Fruit fly (Drosophila melanogaster): ENCODE results near the gene CG7131.
A peak's percentile ranks its signal among the peaks of the same experiment; 100 is the strongest.

The CG7131 gene

DNA sequence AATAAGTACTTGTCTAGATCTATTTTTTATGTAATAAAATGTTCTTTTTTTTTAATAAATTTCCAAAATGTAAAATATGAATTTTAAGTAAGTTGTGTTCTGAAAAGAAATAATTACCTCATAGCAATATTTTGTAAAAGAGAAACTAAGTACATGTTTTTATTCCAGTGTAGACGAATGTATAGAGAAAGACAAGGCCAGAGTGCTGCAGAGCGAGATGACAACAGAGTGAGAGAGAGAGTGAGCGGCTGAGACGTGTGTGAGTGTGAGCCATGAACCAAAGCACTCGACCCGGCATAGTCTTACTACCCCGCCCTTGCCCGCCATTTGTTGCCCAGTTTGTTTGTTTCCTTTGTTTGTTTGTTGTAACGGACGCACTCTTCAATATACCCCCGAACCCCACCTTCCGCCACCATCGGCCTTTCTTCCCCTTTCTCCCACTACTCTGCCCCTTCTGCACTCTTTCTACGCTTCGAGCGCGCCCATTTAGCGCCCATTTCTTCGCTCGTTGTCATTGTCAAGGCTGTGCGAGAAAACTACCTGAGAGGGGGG is 22.9 kb upstream of the CG7131 start (continued):
- TF ChIP-seq Dref (GFP tag; IDR thresholded peaks at IDR 0.05), result no peak
- TF ChIP-seq Nf-YA (GFP tag; IDR thresholded peaks at IDR 0.05), result 0 out of 2 replicates have a peak, but pooled peaks have one; percentile 45
- peak; percentile 4 for TF ChIP-seq CG9797 (GFP tag; optimal IDR thresholded peaks at IDR 0.05)
- TF ChIP-seq seq (GFP tag; IDR thresholded peaks at IDR 0.05), result peak; percentile 64; the same call in 1 of the 2 replicates
- no peak for TF ChIP-seq bowl (GFP tag; IDR thresholded peaks at IDR 0.05)
- TF ChIP-seq kah (GFP tag; optimal IDR thresholded peaks at IDR 0.05), result no peak
- TF ChIP-seq CG4730 (GFP tag; IDR thresholded peaks at IDR 0.05), result no peak
- TF ChIP-seq ken (GFP tag; IDR thresholded peaks at IDR 0.05), result peak; percentile 80
- TF ChIP-seq tna (GFP tag; IDR thresholded peaks at IDR 0.05; ENCODE audit: partially characterized antibody), result 0 out of 2 replicates have a peak, but pooled peaks have one; percentile 36
- TF ChIP-seq org-1 (GFP tag; optimal IDR thresholded peaks at IDR 0.05), result peak; percentile 38
- no peak for TF ChIP-seq Dip2 (GFP tag; IDR thresholded peaks at IDR 0.05)
- TF ChIP-seq Lim3 (GFP tag; IDR thresholded peaks at IDR 0.05), result no peak
- peak; percentile 65 for TF ChIP-seq Xrp1 (GFP tag; IDR thresholded peaks at IDR 0.05)
- peak; percentile 35 for TF ChIP-seq tin (GFP tag; optimal IDR thresholded peaks at IDR 0.05)
- TF ChIP-seq CG6654 (GFP tag; optimal IDR thresholded peaks at IDR 0.05), result no peak
- peak; percentile 52 for TF ChIP-seq CG17359 (tag; optimal IDR thresholded peaks at IDR 0.05)
- no peak for TF ChIP-seq Gsc (GFP tag; IDR thresholded peaks at IDR 0.05)
- TF ChIP-seq CG16779 (GFP tag; IDR thresholded peaks at IDR 0.05), result 0 out of 2 replicates have a peak, but pooled peaks have one; percentile 56
- TF ChIP-seq Sry-β (GFP tag; optimal IDR thresholded peaks at IDR 0.05), result peak; percentile 23
- peak; percentile 61; the same call in 1 of the 3 replicates for TF ChIP-seq Optix (GFP tag; IDR thresholded peaks at IDR 0.05)
- peak; percentile 81 for TF ChIP-seq CG9727 (GFP tag; optimal IDR thresholded peaks at IDR 0.05)
- peak; percentile 74; the same call in 1 of the 3 replicates for TF ChIP-seq CG34422 (GFP tag; IDR thresholded peaks at IDR 0.05)
- no peak; the same call in 1 of the 2 replicates for TF ChIP-seq Rfx (GFP tag; IDR thresholded peaks at IDR 0.05)
- TF ChIP-seq toy (GFP tag; IDR thresholded peaks at IDR 0.05), result no peak
- peak; percentile 44; the same call in 1 of the 3 replicates for TF ChIP-seq CG11695 (GFP tag; IDR thresholded peaks at IDR 0.05)
- no peak for TF ChIP-seq repo (GFP tag; optimal IDR thresholded peaks at IDR 0.05)
- TF ChIP-seq Dll (GFP tag; IDR thresholded peaks at IDR 0.05; ENCODE audit: partially characterized antibody), result no peak
- TF ChIP-seq CG31441 (GFP tag; IDR thresholded peaks at IDR 0.05), result peak; percentile 83
- no peak for TF ChIP-seq vnd (GFP tag; IDR thresholded peaks at IDR 0.05; ENCODE audit: partially characterized antibody)
- TF ChIP-seq pnt (GFP tag; optimal IDR thresholded peaks at IDR 0.05), result peak; percentile 36
- no peak for TF ChIP-seq eve (GFP tag; optimal IDR thresholded peaks at IDR 0.05)
- no peak for TF ChIP-seq CG7745 (tag; optimal IDR thresholded peaks at IDR 0.05)
- no peak for TF ChIP-seq mld (GFP tag; IDR thresholded peaks at IDR 0.05; ENCODE audit: partially characterized antibody)
- peak; percentile 71 for TF ChIP-seq CG1832 (GFP tag; optimal IDR thresholded peaks at IDR 0.05)
- no peak for TF ChIP-seq CG14050 (GFP tag; IDR thresholded peaks at IDR 0.05)
- TF ChIP-seq fd96Cb (tag; optimal IDR thresholded peaks at IDR 0.05), result peak; percentile 23
- peak; percentile 71 for TF ChIP-seq Nf-YC (tag; optimal IDR thresholded peaks at IDR 0.05)
- TF ChIP-seq CG18262 (tag; optimal IDR thresholded peaks at IDR 0.05), result peak; percentile 90
- TF ChIP-seq CG30020 (tag; optimal IDR thresholded peaks at IDR 0.05), result no peak
- no peak for TF ChIP-seq crp (GFP tag; optimal IDR thresholded peaks at IDR 0.05)
- 0 out of 3 replicates have a peak, but pooled peaks have one; percentile 36 for TF ChIP-seq CG11560 (tag; IDR thresholded peaks at IDR 0.05)
- no peak for TF ChIP-seq CG7963 (GFP tag; IDR thresholded peaks at IDR 0.05; ENCODE audit: partially characterized antibody)
- peak; percentile 57; the same call in 2 of the 3 replicates for TF ChIP-seq row (GFP tag; IDR thresholded peaks at IDR 0.05)
- TF ChIP-seq CG6272 (GFP tag; IDR thresholded peaks at IDR 0.05), result 0 out of 2 replicates have a peak, but pooled peaks have one; percentile 30
- TF ChIP-seq Taf1 (GFP tag; IDR thresholded peaks at IDR 0.05), result peak; percentile 57
- peak; percentile 69 to 70 for TF ChIP-seq Trl (optimal IDR thresholded peaks at IDR 0.05)
- peak; percentile 61 for TF ChIP-seq Trl (GFP tag; optimal IDR thresholded peaks at IDR 0.05)
- TF ChIP-seq cad (GFP tag; optimal IDR thresholded peaks at IDR 0.05), result no peak
- TF ChIP-seq vvl (GFP tag; IDR thresholded peaks at IDR 0.05), result peak; percentile 81
- peak; percentile 80 for TF ChIP-seq zfh1 (GFP tag; IDR thresholded peaks at IDR 0.05)
- TF ChIP-seq CG11696 (GFP tag; IDR thresholded peaks at IDR 0.05), result no peak

Data from whole organism, embryonic.